Worm (Caenorhabditis elegans) whole organism, L4 larva: Measurements from ENCODE around the gene gadr-2.

Experiments
- D1046.2 ChIP-seq: fragments of 200-800 bp; sonication (Bioruptor generic); IDR thresholded peaks from 2 replicates; pipeline ENCODE4 v1.3.6; 2022; ENCODE audit warnings: missing genetic modification characterization, missing compliant biosample characterization
- F44E2.7 ChIP-seq: fragments of 200-800 bp; sonication (Bioruptor generic); IDR thresholded peaks from 2 replicates; pipeline ENCODE4 v2.1.2; 2022; ENCODE audit warnings: missing genetic modification characterization, missing compliant biosample characterization
- T26A8.4 ChIP-seq: fragments of 200-800 bp; sonication (Bioruptor generic); IDR thresholded peaks from 2 replicates; pipeline ENCODE4 v1.3.6; 2022; ENCODE audit warnings: missing genetic modification characterization, missing compliant biosample characterization
- Y105C5A.15 ChIP-seq: fragments of 200-800 bp; sonication (Bioruptor generic); IDR thresholded peaks from 2 replicates; pipeline ENCODE4 v1.3.6; 2022; ENCODE audit warnings: missing genetic modification characterization, missing compliant biosample characterization
- Y75B8A.6 ChIP-seq: fragments of 200-800 bp; sonication (Bioruptor generic); IDR thresholded peaks from 2 replicates; pipeline ENCODE4 v1.3.6; 2022; ENCODE audit warnings: missing genetic modification reagents, missing genetic modification characterization, missing compliant biosample characterization
- ZK337.2 ChIP-seq: fragments of 200-800 bp; sonication (Bioruptor generic); IDR thresholded peaks from 2 replicates; pipeline ENCODE4 v1.3.6; 2022; ENCODE audit warnings: missing genetic modification reagents, missing genetic modification characterization, missing compliant biosample characterization
- aha-1 ChIP-seq: fragments of 150-350 bp; peaks from one replicate; lab custom pipeline; 2014; ENCODE audit warnings: missing biosample characterization, missing genetic modification characterization
- aly-2 ChIP-seq: sonication (generic microtip); optimal IDR thresholded peaks from 2 replicates; lab custom pipeline; 2018; ENCODE audit warnings: missing biosample characterization, missing genetic modification characterization
- arid-1 ChIP-seq: fragments of 200-800 bp; sonication (Bioruptor generic); conservative IDR thresholded peaks from 2 replicates; pipeline ENCODE4 v1.3.6; 2022; ENCODE audit warnings: missing genetic modification reagents, missing genetic modification characterization, missing compliant biosample characterization
- attf-4 ChIP-seq: sonication (generic microtip); optimal IDR thresholded peaks from 3 replicates; lab custom pipeline; 2017; ENCODE audit warnings: missing biosample characterization, missing genetic modification characterization
- ceh-44 ChIP-seq: fragments of 200-800 bp; sonication (Bioruptor generic); IDR thresholded peaks from 2 replicates; pipeline ENCODE4 v1.3.6; 2022; ENCODE audit warnings: missing genetic modification reagents, missing genetic modification characterization, missing compliant biosample characterization
- cey-2 ChIP-seq: sonication (generic microtip); optimal IDR thresholded peaks from 3 replicates; lab custom pipeline; 2017; ENCODE audit warnings: missing genetic modification characterization, mild to moderate bottlenecking, missing compliant biosample characterization, antibody characterized with exemption, borderline replicate concordance; ENCODE audit not compliant: insufficient read depth
- daf-12 ChIP-seq: fragments of 150-350 bp; optimal IDR thresholded peaks from 2 replicates; lab custom pipeline; 2014; ENCODE audit warnings: missing biosample characterization, missing genetic modification reagents, missing genetic modification characterization
- daf-16 ChIP-seq, 3 experiments: sonication (generic microtip); optimal IDR thresholded peaks; 2 replicates each; lab custom pipeline; 2016 to 2017; ENCODE audit warnings: missing genetic modification characterization in 3 of 3, missing genetic modification reagents in 3 of 3, mild to moderate bottlenecking in 2 of 3, missing compliant biosample characterization in 2 of 3, missing biosample characterization in 1 of 3, moderate library complexity in 1 of 3
- daf-19 ChIP-seq: fragments of 200-800 bp; sonication (Bioruptor generic); conservative IDR thresholded peaks from 2 replicates; pipeline ENCODE4 v1.3.6; 2022; ENCODE audit warnings: missing genetic modification characterization, missing compliant biosample characterization
- dmd-6 ChIP-seq: fragments of 200-800 bp; sonication (Bioruptor generic); IDR thresholded peaks from 2 replicates; pipeline ENCODE4 v1.3.6; 2022; ENCODE audit warnings: missing genetic modification reagents, missing genetic modification characterization, missing compliant biosample characterization
- dmd-9 ChIP-seq: fragments of 200-800 bp; sonication (Bioruptor generic); IDR thresholded peaks from 2 replicates; pipeline ENCODE4 v1.3.6; 2022; ENCODE audit warnings: missing genetic modification reagents, missing genetic modification characterization, missing compliant biosample characterization
- dpl-1 ChIP-seq: fragments of 150-350 bp; optimal IDR thresholded peaks from 2 replicates; lab custom pipeline; 2014; ENCODE audit warnings: missing biosample characterization, missing genetic modification reagents, missing genetic modification characterization
- egl-43 ChIP-seq: fragments of 200-800 bp; sonication (Bioruptor generic); IDR thresholded peaks from 2 replicates; pipeline ENCODE4 v1.3.6; 2022; ENCODE audit warnings: missing genetic modification reagents, missing genetic modification characterization, missing compliant biosample characterization
- hif-1 ChIP-seq, 2 experiments: sonication (generic microtip); optimal IDR thresholded peaks; 2 replicates each; lab custom pipeline; 2016 to 2017; ENCODE audit warnings: missing compliant biosample characterization in 2 of 2, missing genetic modification characterization in 2 of 2, missing genetic modification reagents in 2 of 2, missing genotype in 2 of 2, mild to moderate bottlenecking in 1 of 2
- hlh-11 ChIP-seq: fragments of 200-800 bp; sonication (Bioruptor generic); optimal IDR thresholded peaks from 2 replicates; lab custom pipeline; 2018; ENCODE audit warnings: mild to moderate bottlenecking, missing genetic modification characterization, missing compliant biosample characterization
- hlh-30 ChIP-seq: sonication (generic microtip); optimal IDR thresholded peaks from 2 replicates; lab custom pipeline; 2017; ENCODE audit warnings: antibody characterized with exemption, mild to moderate bottlenecking, missing genetic modification characterization, missing compliant biosample characterization; ENCODE audit not compliant: insufficient read depth
- jun-1 ChIP-seq: fragments of 150-350 bp; optimal IDR thresholded peaks from 2 replicates; lab custom pipeline; 2014; ENCODE audit warnings: missing biosample characterization, missing genetic modification reagents, missing genetic modification characterization
- lim-7 ChIP-seq: fragments of 200-800 bp; sonication (Bioruptor generic); IDR thresholded peaks from 2 replicates; pipeline ENCODE4 v1.3.6; 2022; ENCODE audit warnings: missing genetic modification characterization, missing compliant biosample characterization
- lin-1 ChIP-seq: fragments of 200-800 bp; sonication (Bioruptor generic); IDR thresholded peaks from 2 replicates; pipeline ENCODE4 v1.3.6; 2022; ENCODE audit warnings: missing genetic modification reagents, missing genetic modification characterization, missing compliant biosample characterization
- lin-15B ChIP-seq: fragments of 150-350 bp; sonication (generic microtip); optimal IDR thresholded peaks from 3 replicates; lab custom pipeline; 2014; ENCODE audit warnings: missing biosample characterization, missing genetic modification characterization
- lin-38 ChIP-seq: fragments of 200-800 bp; sonication (Bioruptor generic); IDR thresholded peaks from 2 replicates; pipeline ENCODE4 v1.3.6; 2022; ENCODE audit warnings: missing genetic modification reagents, missing genetic modification characterization, missing compliant biosample characterization
- lir-3 ChIP-seq: sonication (generic microtip); optimal IDR thresholded peaks from 2 replicates; lab custom pipeline; 2016; ENCODE audit warnings: mild to moderate bottlenecking, missing genetic modification characterization, missing compliant biosample characterization
- madf-5 ChIP-seq, 2 experiments: fragments of 200-800 bp; sonication (Bioruptor generic); IDR thresholded peaks; 2 replicates each; pipeline ENCODE4 v1.3.6; 2022; ENCODE audit warnings: missing compliant biosample characterization in 2 of 2, missing genetic modification characterization in 2 of 2
- mdl-1 ChIP-seq, 2 experiments: fragments of 150-350 bp in 1 of 2; sonication (generic microtip) in 1 of 2; optimal IDR thresholded peaks; 2 replicates each; lab custom pipeline; 2014 to 2017; ENCODE audit warnings: missing biosample characterization in 2 of 2, missing genetic modification characterization in 2 of 2
- mes-2 ChIP-seq: sonication (generic microtip); optimal IDR thresholded peaks from 2 replicates; lab custom pipeline; 2016; ENCODE audit warnings: missing genotype, mild to moderate bottlenecking, missing genetic modification characterization, missing compliant biosample characterization; ENCODE audit not compliant: poor library complexity, severe bottlenecking
- nhr-10 ChIP-seq: fragments of 150-350 bp; optimal IDR thresholded peaks from 2 replicates; lab custom pipeline; 2014; ENCODE audit warnings: missing biosample characterization, missing genetic modification characterization
- nhr-102 ChIP-seq: sonication (generic microtip); optimal IDR thresholded peaks from 2 replicates; lab custom pipeline; 2016; ENCODE audit warnings: mild to moderate bottlenecking, missing genetic modification characterization, moderate library complexity, missing compliant biosample characterization
- nhr-111 ChIP-seq: fragments of 200-800 bp; sonication (Bioruptor generic); optimal IDR thresholded peaks from 2 replicates; lab custom pipeline; 2018; ENCODE audit warnings: mild to moderate bottlenecking, missing genetic modification characterization, missing compliant biosample characterization
- nhr-41 ChIP-seq: fragments of 200-800 bp; sonication (Bioruptor generic); IDR thresholded peaks from 2 replicates; pipeline ENCODE4 v1.3.6; 2022; ENCODE audit warnings: missing genetic modification reagents, missing genetic modification characterization, missing compliant biosample characterization
- nhr-42 ChIP-seq: fragments of 200-800 bp; sonication (Bioruptor generic); IDR thresholded peaks from 2 replicates; pipeline ENCODE4 v1.3.6; 2022; ENCODE audit warnings: missing genetic modification characterization, missing compliant biosample characterization
- nhr-6 ChIP-seq: fragments of 150-350 bp; optimal IDR thresholded peaks from 2 replicates; lab custom pipeline; 2014; ENCODE audit warnings: missing biosample characterization, missing genetic modification characterization
- nhr-76 ChIP-seq: fragments of 150-350 bp; optimal IDR thresholded peaks from 2 replicates; lab custom pipeline; 2014; ENCODE audit warnings: missing biosample characterization, missing genetic modification characterization
- php-3 ChIP-seq: fragments of 200-800 bp; sonication (Bioruptor generic); IDR thresholded peaks from 2 replicates; pipeline ENCODE4 v1.3.6; 2022; ENCODE audit warnings: missing genetic modification reagents, missing genetic modification characterization, missing compliant biosample characterization
- pqm-1 ChIP-seq: sonication (generic microtip); optimal IDR thresholded peaks from 2 replicates; lab custom pipeline; 2017; ENCODE audit warnings: missing biosample characterization, missing genetic modification characterization
- sdz-12 ChIP-seq: fragments of 200-800 bp; sonication (Bioruptor generic); optimal IDR thresholded peaks from 2 replicates; lab custom pipeline; 2018; ENCODE audit warnings: mild to moderate bottlenecking, missing genetic modification characterization, missing compliant biosample characterization
- set-16 ChIP-seq: fragments of 200-800 bp; sonication (Bioruptor generic); IDR thresholded peaks from 2 replicates; pipeline ENCODE4 v1.3.6; 2022; ENCODE audit warnings: missing genetic modification reagents, missing genetic modification characterization, missing compliant biosample characterization
- snpc-4 ChIP-seq: fragments of 150-350 bp; optimal IDR thresholded peaks from 2 replicates; lab custom pipeline; 2014; ENCODE audit warnings: missing biosample characterization, missing genetic modification characterization
- tra-1 ChIP-seq: fragments of 200-800 bp; sonication (Bioruptor generic); IDR thresholded peaks from 2 replicates; pipeline ENCODE4 v1.3.6; 2022; ENCODE audit warnings: missing genetic modification reagents, missing genetic modification characterization, missing compliant biosample characterization
- unc-130 ChIP-seq: sonication (generic microtip); optimal IDR thresholded peaks from 2 replicates; lab custom pipeline; 2016; ENCODE audit warnings: missing genetic modification reagents, missing genetic modification characterization, missing compliant biosample characterization
- zag-1 ChIP-seq: fragments of 150-350 bp; optimal IDR thresholded peaks from 2 replicates; lab custom pipeline; 2014; ENCODE audit warnings: missing biosample characterization, missing genetic modification characterization
- zfp-3 ChIP-seq: fragments of 200-800 bp; sonication (Bioruptor generic); conservative IDR thresholded peaks from 2 replicates; pipeline ENCODE4 v1.3.6; 2022; ENCODE audit warnings: missing genetic modification reagents, missing genetic modification characterization, missing compliant biosample characterization

Gene gadr-2

ce11 chrIV:9513360-9513777 is 28.4 kb upstream of the gadr-2 start (continued):
- TF ChIP-seq lir-3 (tag; lab: Kevin White, UChicago) (no peak), dmd-6 (GFP tag; lab: Robert Waterston, UW) (peak; percentile 60), lin-38 (GFP tag; lab: Robert Waterston, UW) (peak; percentile 26; the same call in 1 of the 2 replicates), zfp-3 (GFP tag; lab: Robert Waterston, UW) (no peak), nhr-41 (no peak), hlh-11 (peak; percentile 92), jun-1 (tag; lab: Kevin White, UChicago) (peak; percentile 9), mes-2 (peak; percentile 45)
- TF ChIP-seq, all 104 proteins: peak for 25

ce11 chrIV:9512836-9513235 is 27.9 kb upstream of the gadr-2 start, which contains the start of gene C33A12.3:
TSS of gene C33A12.3 (minus strand) at chrIV:9513002.
- TF ChIP-seq hlh-30 (tag; lab: Kevin White, UChicago): peak; percentile 58
- no peak for TF ChIP-seq madf-5 (GFP tag; IDR thresholded peaks at IDR 0.05; lab: Robert Waterston, UW)

DNA sequence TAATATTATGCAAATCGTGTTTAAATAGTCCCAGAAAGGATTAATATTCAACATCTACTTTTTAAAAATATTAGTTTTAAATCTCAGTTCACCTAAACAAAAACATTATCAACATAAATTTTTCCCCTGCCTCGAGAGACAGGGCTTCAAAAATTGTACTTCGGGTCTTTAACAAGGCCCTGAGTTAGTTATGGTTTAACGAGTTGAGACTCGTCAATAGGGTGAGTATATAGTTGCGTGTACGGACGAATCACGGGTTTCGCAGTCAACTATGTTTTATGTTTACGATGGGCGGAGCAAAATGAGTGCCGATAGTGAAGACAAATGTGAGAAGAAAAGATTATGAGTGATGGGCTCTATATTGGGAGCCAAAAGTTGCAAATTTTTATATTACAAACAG is 26.7 kb upstream of the gadr-2 start:
- no peak for TF ChIP-seq Y75B8A.6 (GFP tag; lab: Robert Waterston, UW)
- no peak for TF ChIP-seq lin-15B (tag; lab: Kevin White, UChicago)
- no peak for TF ChIP-seq zfp-3 (GFP tag; lab: Robert Waterston, UW)
- TF ChIP-seq aly-2: no peak
- peak; percentile 54 for TF ChIP-seq mes-2
- no peak for TF ChIP-seq mdl-1 (tag; optimal IDR thresholded peaks at IDR 0.05; lab: Kevin White, UChicago)
- TF ChIP-seq set-16 (GFP tag; lab: Robert Waterston, UW): no peak
- TF ChIP-seq unc-130: no peak
- TF ChIP-seq daf-19 (GFP tag; lab: Robert Waterston, UW): no peak
- TF ChIP-seq sdz-12: no peak
- TF ChIP-seq nhr-10 (tag; lab: Kevin White, UChicago): no peak
- TF ChIP-seq nhr-102 (tag; lab: Kevin White, UChicago): peak; percentile 36
- TF ChIP-seq aha-1 (tag; lab: Kevin White, UChicago): peak; percentile 99
- TF ChIP-seq hif-1 (tag; optimal IDR thresholded peaks at IDR 0.05; lab: Kevin White, UChicago): no peak
- peak; percentile 43; the same call in 1 of the 2 replicates for TF ChIP-seq php-3 (GFP tag; lab: Robert Waterston, UW)
- TF ChIP-seq lin-1 (GFP tag; lab: Robert Waterston, UW): no peak
- TF ChIP-seq egl-43: no peak
- TF ChIP-seq arid-1 (GFP tag; lab: Robert Waterston, UW): no peak
- no peak for TF ChIP-seq snpc-4
- no peak for TF ChIP-seq nhr-42 (GFP tag; lab: Robert Waterston, UW)
- TF ChIP-seq ZK337.2 (GFP tag; lab: Robert Waterston, UW): no peak
- no peak for TF ChIP-seq nhr-111 (GFP tag; lab: Kevin White, UChicago)
- no peak for TF ChIP-seq zag-1 (tag; lab: Kevin White, UChicago)
- no peak for TF ChIP-seq lim-7
- TF ChIP-seq tra-1 (GFP tag; lab: Robert Waterston, UW): no peak
- TF ChIP-seq nhr-76 (tag; lab: Kevin White, UChicago): no peak
- TF ChIP-seq pqm-1 (tag; lab: Kevin White, UChicago): peak; percentile 8
- TF ChIP-seq Y105C5A.15: no peak
- no peak for TF ChIP-seq D1046.2
- TF ChIP-seq F44E2.7 (GFP tag; lab: Robert Waterston, UW): no peak
- TF ChIP-seq dpl-1 (GFP tag; lab: Kevin White, UChicago): no peak
- no peak for TF ChIP-seq daf-12
- no peak for TF ChIP-seq daf-16 (GFP tag; optimal IDR thresholded peaks at IDR 0.05; lab: Kevin White, UChicago)
- TF ChIP-seq daf-16 (tag; optimal IDR thresholded peaks at IDR 0.05; lab: Kevin White, UChicago): peak; percentile 85
- TF ChIP-seq T26A8.4: no peak
- no peak for TF ChIP-seq dmd-9 (GFP tag; lab: Robert Waterston, UW)
- TF ChIP-seq attf-4 (tag; lab: Kevin White, UChicago): no peak
- no peak for TF ChIP-seq madf-5 (GFP tag; IDR thresholded peaks at IDR 0.05; lab: Robert Waterston, UW)
- no peak for TF ChIP-seq cey-2 (tag; lab: Kevin White, UChicago)
- TF ChIP-seq nhr-6 (tag; lab: Kevin White, UChicago): no peak
- TF ChIP-seq hlh-11: peak; percentile 19
- TF ChIP-seq ceh-44 (GFP tag; lab: Robert Waterston, UW): no peak
